Worm (Caenorhabditis elegans): Measurements from ENCODE around the gene srh-245.

DNA sequence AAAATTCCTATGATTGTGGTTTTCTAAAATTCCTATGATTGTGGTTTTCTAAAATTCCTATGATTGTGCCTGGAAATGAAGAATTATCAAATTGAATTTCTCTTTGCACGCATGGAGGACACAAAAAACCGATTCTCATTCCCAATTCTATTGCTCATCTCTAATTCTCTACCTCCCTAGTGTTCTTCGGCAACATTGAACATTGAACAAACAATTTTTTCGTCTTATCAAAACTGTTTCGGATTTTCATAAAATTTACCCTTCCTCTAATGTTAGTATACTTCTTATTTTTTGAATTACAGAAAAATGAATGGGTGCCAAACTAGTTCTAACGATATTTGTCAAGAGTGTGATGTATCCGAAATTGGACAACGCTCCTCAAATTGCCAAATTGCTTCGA is 19.4 kb downstream of the srh-245 start, which contains the start of gene pals-31:
- TF ChIP-seq fkh-10 (GFP tag; optimal IDR thresholded peaks at IDR 0.05) (no peak), nhr-11 (tag; optimal IDR thresholded peaks at IDR 0.05) (no peak), unc-39 (tag; optimal IDR thresholded peaks at IDR 0.05) (no peak), mdl-1 (tag; optimal IDR thresholded peaks at IDR 0.05) (no peak), nhr-28 (tag; optimal IDR thresholded peaks at IDR 0.05) (no peak)

Measured in whole organism, L3 larva.